Fruit fly (Drosophila melanogaster) whole organism, adult: ENCODE results near the gene Theg.

ENCODE experiments used
- CG11617 ChIP-seq: fragments of 200-800 bp; sonication (Bioruptor generic); optimal IDR thresholded peaks from 2 replicates; lab custom pipeline; 2017; ENCODE audit warnings: mild to moderate bottlenecking, missing biosample characterization, missing genetic modification reagents, missing genetic modification characterization
- CG14711 ChIP-seq: fragments of 200-800 bp; sonication (Bioruptor generic); optimal IDR thresholded peaks from 2 replicates; lab custom pipeline; 2018; ENCODE audit warnings: missing biosample characterization, mild to moderate bottlenecking, missing genetic modification characterization, moderate library complexity
- CG33017 ChIP-seq: fragments of 200-800 bp; sonication (Bioruptor generic); optimal IDR thresholded peaks from 2 replicates; lab custom pipeline; 2018; ENCODE audit warnings: missing biosample characterization, mild to moderate bottlenecking, missing genetic modification characterization, moderate library complexity
- CG7045 ChIP-seq: fragments of 200-800 bp; sonication (Bioruptor generic); optimal IDR thresholded peaks from 2 replicates; lab custom pipeline; 2017; ENCODE audit warnings: missing biosample characterization, mild to moderate bottlenecking, missing genetic modification characterization
- Clk ChIP-seq: fragments of 200-800 bp; sonication (Bioruptor generic); optimal IDR thresholded peaks from 2 replicates; lab custom pipeline; 2017; ENCODE audit warnings: missing biosample characterization, missing genetic modification characterization
- bab1 ChIP-seq: fragments of 200-800 bp; sonication (Bioruptor generic); optimal IDR thresholded peaks from 3 replicates; lab custom pipeline; 2019; ENCODE audit warnings: missing biosample characterization, mild to moderate bottlenecking, missing genetic modification characterization, moderate library complexity
- kay ChIP-seq: fragments of 200-800 bp; sonication (Bioruptor generic); peaks from one replicate; lab custom pipeline; 2016; ENCODE audit warnings: missing biosample characterization, missing genetic modification characterization, borderline replicate concordance
- ovo ChIP-seq: fragments of 200-800 bp; sonication (Bioruptor generic); optimal IDR thresholded peaks from 2 replicates; lab custom pipeline; 2016; ENCODE audit warnings: missing biosample characterization, missing genetic modification characterization
- pad ChIP-seq: fragments of 200-800 bp; sonication (Bioruptor generic); optimal IDR thresholded peaks from 3 replicates; lab custom pipeline; 2017; ENCODE audit warnings: missing biosample characterization, missing genetic modification characterization, mild to moderate bottlenecking, moderate library complexity, missing genetic modification reagents

DNA sequence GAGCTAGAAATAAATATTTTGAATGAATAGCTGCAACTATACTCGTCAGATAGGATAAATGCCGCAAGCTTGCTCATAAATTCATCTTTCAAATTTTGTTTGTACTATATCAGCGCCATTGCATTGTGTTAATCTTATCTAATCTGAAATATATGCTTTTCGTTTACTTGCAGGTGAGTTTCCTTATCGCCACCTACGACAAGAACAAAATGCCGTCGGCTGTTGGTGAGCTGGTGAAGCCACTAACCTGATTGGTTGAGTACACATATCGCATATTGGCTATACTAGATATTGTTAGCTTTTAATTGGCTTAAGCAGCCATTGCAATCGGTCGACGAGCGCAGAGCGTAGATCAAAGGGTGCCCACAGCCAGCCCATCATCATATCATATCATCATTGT lies 39.2 kb downstream of the Theg start:
- no peak for TF ChIP-seq CG33017
- TF ChIP-seq Clk (GFP tag; lab: Kevin White, UChicago), result no peak
- TF ChIP-seq kay (GFP tag; lab: Kevin White, UChicago), result no peak
- no peak for TF ChIP-seq ovo (GFP tag; lab: Kevin White, UChicago)
- no peak for TF ChIP-seq bab1 (GFP tag; lab: Kevin White, UChicago)
- TF ChIP-seq CG7045 (GFP tag; lab: Kevin White, UChicago), result no peak
- TF ChIP-seq CG14711 (tag; lab: Kevin White, UChicago), result no peak
- no peak for TF ChIP-seq pad (GFP tag; lab: Kevin White, UChicago)
- no peak for TF ChIP-seq CG11617 (GFP tag; lab: Kevin White, UChicago)
